Worm (Caenorhabditis elegans): ENCODE measurements around the gene F29B9.11.
A peak's percentile ranks its signal among the peaks of the same experiment; 100 is the strongest.

The F29B9.11 gene

ce11 chrIV:4647385-4647784 is 12.6 kb downstream of the F29B9.11 start, which contains the start of gene F29B9.8:
Gene F29B9.8 (plus strand): TSS chrIV:4647685.
- TF ChIP-seq egl-44 (GFP tag; IDR thresholded peaks at IDR 0.05) (no peak), ceh-27 (GFP tag; optimal IDR thresholded peaks at IDR 0.05) (no peak), hsf-1 (GFP tag; IDR thresholded peaks at IDR 0.05) (no peak), hmg-20 (GFP tag; IDR thresholded peaks at IDR 0.05) (no peak), madf-3 (GFP tag; IDR thresholded peaks at IDR 0.05) (no peak), lag-1 (GFP tag; IDR thresholded peaks at IDR 0.05) (no peak)

- TF ChIP-seq sea-2 (GFP tag; IDR thresholded peaks at IDR 0.05) (no peak), gei-17 (GFP tag; optimal IDR thresholded peaks at IDR 0.05) (no peak), lsl-1 (GFP tag; optimal IDR thresholded peaks at IDR 0.05) (no peak)
Observed at ce11 chrIV:4645243-4645642, 14.8 kb downstream of the F29B9.11 start.

- TF ChIP-seq ztf-6 (GFP tag; IDR thresholded peaks at IDR 0.05) (no peak), nhr-90 (tag; optimal IDR thresholded peaks at IDR 0.05) (no peak), dpl-1 (GFP tag; optimal IDR thresholded peaks at IDR 0.05) (no peak), T07F8.4 (tag; optimal IDR thresholded peaks at IDR 0.05) (no peak), nfya-2 (GFP tag; IDR thresholded peaks at IDR 0.05) (no peak), ztf-3 (GFP tag; optimal IDR thresholded peaks at IDR 0.05) (no peak), cebp-1 (GFP tag; IDR thresholded peaks at IDR 0.05) (no peak), cebp-1 (tag; optimal IDR thresholded peaks at IDR 0.05) (no peak), unc-130 (GFP tag; optimal IDR thresholded peaks at IDR 0.05) (no peak), lin-40 (tag; optimal IDR thresholded peaks at IDR 0.05) (no peak), madf-10 (tag; optimal IDR thresholded peaks at IDR 0.05) (no peak), Y53G8AR.9 (GFP tag; conservative IDR thresholded peaks at IDR 0.05) (no peak), C17E4.6 (GFP tag; IDR thresholded peaks at IDR 0.05) (no peak), B0336.3 (GFP tag; IDR thresholded peaks at IDR 0.05) (no peak), let-607 (tag; optimal IDR thresholded peaks at IDR 0.05) (no peak), K12H6.12 (tag; optimal IDR thresholded peaks at IDR 0.05) (no peak), zfh-2 (GFP tag; conservative IDR thresholded peaks at IDR 0.05) (no peak), aptf-3 (GFP tag; IDR thresholded peaks at IDR 0.05) (no peak), die-1 (tag; optimal IDR thresholded peaks at IDR 0.05) (no peak)
Observed at ce11 chrIV:4643577-4643976, 16.4 kb downstream of the F29B9.11 start.

ce11 chrIV:4640941-4641340 is 19.1 kb downstream of the F29B9.11 start:
- TF ChIP-seq ztf-26 (tag; optimal IDR thresholded peaks at IDR 0.05) = peak; percentile 18
- TF ChIP-seq bed-1 (GFP tag; IDR thresholded peaks at IDR 0.05) = no peak

ce11 chrIV:4639352-4639751 is 20.6 kb downstream of the F29B9.11 start:
- TF ChIP-seq ceh-27 (GFP tag; optimal IDR thresholded peaks at IDR 0.05) (no peak), ztf-18 (tag; optimal IDR thresholded peaks at IDR 0.05) (no peak), F37B4.10 (GFP tag; IDR thresholded peaks at IDR 0.05) (no peak), tbx-9 (tag; optimal IDR thresholded peaks at IDR 0.05; ENCODE audit: borderline replicate concordance) (no peak), let-526 (GFP tag; IDR thresholded peaks at IDR 0.05) (no peak)

Data from whole organism, young adult.